Worm (Caenorhabditis elegans) whole organism, L3 larva: ENCODE data around the gene ptrg-1.

ENCODE experiments used
- ZK546.5 ChIP-seq: sonication (generic microtip); optimal IDR thresholded peaks from 2 replicates; lab custom pipeline; 2017; ENCODE audit warnings: missing biosample characterization, missing genetic modification characterization
- ceh-82 ChIP-seq: fragments of 150-350 bp; optimal IDR thresholded peaks from 2 replicates; lab custom pipeline; 2014; ENCODE audit warnings: missing biosample characterization, missing genetic modification characterization
- egl-27 ChIP-seq: sonication (generic microtip); optimal IDR thresholded peaks from 4 replicates; lab custom pipeline; 2017; ENCODE audit warnings: missing biosample characterization, missing genetic modification reagents, missing genetic modification characterization
- elt-3 ChIP-seq, 3 experiments: fragments of 150-350 bp in 1 of 3; sonication (generic microtip) in 2 of 3; optimal IDR thresholded peaks; 2 replicates in 2 of 3; 4 replicates in 1 of 3; lab custom pipeline; 2014 to 2017; ENCODE audit warnings: missing biosample characterization in 3 of 3, missing genetic modification characterization in 3 of 3
- lin-39 ChIP-seq: fragments of 150-350 bp; optimal IDR thresholded peaks from 2 replicates; lab custom pipeline; 2018; ENCODE audit warnings: missing biosample characterization, missing genetic modification reagents, missing genetic modification characterization
- snpc-4 ChIP-seq: fragments of 150-350 bp; optimal IDR thresholded peaks from 2 replicates; lab custom pipeline; 2014; ENCODE audit warnings: missing biosample characterization, missing genetic modification characterization
- ztf-4 ChIP-seq: fragments of 150-350 bp; optimal IDR thresholded peaks from 2 replicates; lab custom pipeline; 2014; ENCODE audit warnings: missing biosample characterization, missing genetic modification characterization

DNA sequence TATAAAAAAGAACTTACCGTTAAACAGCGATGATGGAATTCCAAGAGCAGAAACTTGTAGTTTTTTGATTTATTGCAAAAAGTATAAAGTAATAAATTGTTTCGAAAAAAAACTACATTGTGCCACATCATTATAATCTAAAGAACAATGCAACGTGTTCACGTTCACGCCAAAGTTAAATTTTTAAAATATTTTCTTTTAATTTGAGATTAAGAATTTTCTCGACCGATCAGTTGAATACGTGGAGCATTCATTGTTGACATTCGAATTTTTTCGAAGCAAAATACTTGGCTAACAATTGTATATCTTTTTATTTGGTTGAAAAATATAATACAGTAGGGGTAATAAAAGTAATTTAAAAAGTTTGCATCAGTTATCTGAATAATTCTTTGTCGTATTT is 36.7 kb upstream of the ptrg-1 start, which contains the start of gene F01G10.5:
- TF ChIP-seq egl-27 (tag; lab: Kevin White, UChicago) = no peak
- no peak for TF ChIP-seq lin-39 (tag; lab: Kevin White, UChicago)
- TF ChIP-seq snpc-4 (tag; lab: Kevin White, UChicago) = no peak
- TF ChIP-seq ceh-82 = no peak
- TF ChIP-seq ZK546.5 = no peak
- TF ChIP-seq ztf-4 (tag; lab: Kevin White, UChicago) = no peak
- TF ChIP-seq elt-3 (tag; optimal IDR thresholded peaks at IDR 0.05; lab: Kevin White, UChicago) = no peak
